Fruit fly (Drosophila melanogaster) whole organism, embryonic: ENCODE measurements around the gene Dpm2.

ENCODE experiments used
- CG10654 ChIP-seq: fragments of 200-800 bp; sonication (Bioruptor generic); optimal IDR thresholded peaks from 2 replicates; lab custom pipeline; 2016; ENCODE audit warnings: missing biosample characterization, missing genetic modification characterization
- CG12155 ChIP-seq: fragments of 200-800 bp; sonication (Bioruptor generic); optimal IDR thresholded peaks from 3 replicates; lab custom pipeline; 2016; ENCODE audit warnings: missing biosample characterization, missing genetic modification characterization
- CG4360 ChIP-seq: fragments of 200-800 bp; sonication (Bioruptor generic); IDR thresholded peaks from 2 replicates; pipeline ENCODE4 v1.3.6; 2022; ENCODE audit warnings: missing biosample characterization, missing genetic modification characterization
- Rx ChIP-seq: fragments of 200-800 bp; sonication (Bioruptor generic); IDR thresholded peaks from 2 replicates; pipeline ENCODE4 v1.3.6; 2022; ENCODE audit warnings: missing biosample characterization, missing genetic modification characterization
- exex ChIP-seq: fragments of 200-800 bp; sonication (Bioruptor generic); optimal IDR thresholded peaks from 4 replicates; lab custom pipeline; 2018; ENCODE audit warnings: missing biosample characterization, mild to moderate bottlenecking, missing genetic modification characterization, moderate library complexity

dm6 chr3L:3350572-3351343 lies 31.4 kb downstream of the Dpm2 start:
- TF ChIP-seq Rx (GFP tag; lab: Robert Waterston, UW) (no peak), CG4360 (GFP tag; lab: Robert Waterston, UW) (no peak), CG10654 (no peak), CG12155 (GFP tag; lab: Kevin White, UChicago) (no peak), exex (tag; lab: Kevin White, UChicago) (peak; percentile 91)
